Worm (Caenorhabditis elegans) whole organism, young adult: ENCODE data around the gene ugt-2.

Source experiments
- B0261.1 ChIP-seq: sonication (generic microtip); optimal IDR thresholded peaks from 2 replicates; lab custom pipeline; 2016; ENCODE audit warnings: mild to moderate bottlenecking, missing genetic modification characterization, moderate library complexity, missing compliant biosample characterization
- B0336.3 ChIP-seq: fragments of 200-800 bp; sonication (Bioruptor generic); IDR thresholded peaks from 2 replicates; pipeline ENCODE4 v1.3.6; 2022; ENCODE audit warnings: missing genetic modification characterization, missing compliant biosample characterization
- C06A6.2 ChIP-seq: fragments of 200-800 bp; sonication (Bioruptor generic); conservative IDR thresholded peaks from 2 replicates; pipeline ENCODE4 v1.3.6; 2022; ENCODE audit warnings: missing genetic modification characterization, missing compliant biosample characterization
- C17E4.6 ChIP-seq: fragments of 200-800 bp; sonication (Bioruptor generic); IDR thresholded peaks from 2 replicates; pipeline ENCODE4 v1.3.6; 2022; ENCODE audit warnings: missing genetic modification reagents, missing genetic modification characterization, missing compliant biosample characterization
- F10E7.11 ChIP-seq: sonication (generic microtip); optimal IDR thresholded peaks from 2 replicates; lab custom pipeline; 2017; ENCODE audit warnings: mild to moderate bottlenecking, missing genetic modification characterization, moderate library complexity, missing compliant biosample characterization
- F37B4.10 ChIP-seq: fragments of 200-800 bp; sonication (Bioruptor generic); IDR thresholded peaks from 2 replicates; pipeline ENCODE4 v1.3.6; 2022; ENCODE audit warnings: missing genetic modification characterization, missing compliant biosample characterization
- F52B5.7 ChIP-seq: sonication (generic microtip); optimal IDR thresholded peaks from 2 replicates; lab custom pipeline; 2016; ENCODE audit warnings: mild to moderate bottlenecking, missing genetic modification characterization, missing compliant biosample characterization
- F55B11.4 ChIP-seq: sonication (generic microtip); optimal IDR thresholded peaks from 2 replicates; lab custom pipeline; 2016; ENCODE audit warnings: missing compliant biosample characterization, missing genetic modification characterization, borderline replicate concordance; ENCODE audit not compliant: insufficient read depth
- K11D2.4 ChIP-seq: fragments of 200-800 bp; sonication (Bioruptor generic); IDR thresholded peaks from 2 replicates; pipeline ENCODE4 v1.3.6; 2022; ENCODE audit warnings: missing genetic modification reagents, missing genetic modification characterization, missing compliant biosample characterization
- K12H6.12 ChIP-seq: fragments of 200-800 bp; sonication (Bioruptor generic); optimal IDR thresholded peaks from 2 replicates; lab custom pipeline; 2018; ENCODE audit warnings: mild to moderate bottlenecking, missing genetic modification characterization, missing compliant biosample characterization
- Y53G8AR.9 ChIP-seq: fragments of 200-800 bp; sonication (Bioruptor generic); conservative IDR thresholded peaks from 2 replicates; pipeline ENCODE4 v1.3.6; 2022; ENCODE audit warnings: missing genetic modification reagents, missing genetic modification characterization, missing compliant biosample characterization
- Y79H2A.3 ChIP-seq: fragments of 200-800 bp; sonication (Bioruptor generic); conservative IDR thresholded peaks from 2 replicates; pipeline ENCODE4 v1.3.6; 2022; ENCODE audit warnings: missing genetic modification reagents, missing genetic modification characterization, missing compliant biosample characterization
- Y95B8A.8 ChIP-seq: fragments of 200-800 bp; sonication (Bioruptor generic); IDR thresholded peaks from 2 replicates; pipeline ENCODE4 v1.3.6; 2022; ENCODE audit warnings: missing genetic modification reagents, missing genetic modification characterization, missing compliant biosample characterization
- ama-1 ChIP-seq, 3 experiments: fragments of 150-350 bp in 1 of 3; sonication (generic microtip) in 2 of 3; optimal IDR thresholded peaks; 2 replicates each; lab custom pipeline; 2014 to 2018; ENCODE audit warnings: missing biosample characterization in 2 of 3, missing genetic modification characterization in 2 of 3, missing genetic modification reagents in 2 of 3
- aptf-3 ChIP-seq: fragments of 200-800 bp; sonication (Bioruptor generic); IDR thresholded peaks from 2 replicates; pipeline ENCODE4 v1.3.6; 2022; ENCODE audit warnings: missing genetic modification characterization, missing compliant biosample characterization
- atf-7 ChIP-seq: sonication (generic microtip); optimal IDR thresholded peaks from 2 replicates; lab custom pipeline; 2017; ENCODE audit warnings: mild to moderate bottlenecking, missing genetic modification characterization, missing compliant biosample characterization
- attf-6 ChIP-seq: fragments of 200-800 bp; sonication (Bioruptor generic); IDR thresholded peaks from 2 replicates; pipeline ENCODE4 v1.3.6; 2022; ENCODE audit warnings: missing genetic modification reagents, missing genetic modification characterization, missing compliant biosample characterization
- chd-7 ChIP-seq: sonication (generic microtip); optimal IDR thresholded peaks from 2 replicates; lab custom pipeline; 2016; ENCODE audit warnings: mild to moderate bottlenecking, missing genetic modification characterization, moderate library complexity, missing compliant biosample characterization
- egl-18 ChIP-seq: fragments of 200-800 bp; sonication (Bioruptor generic); IDR thresholded peaks from 2 replicates; pipeline ENCODE4 v1.3.6; 2022; ENCODE audit warnings: missing genetic modification reagents, missing genetic modification characterization, missing compliant biosample characterization
- egrh-3 ChIP-seq: fragments of 200-800 bp; sonication (Bioruptor generic); IDR thresholded peaks from 2 replicates; pipeline ENCODE4 v1.3.6; 2022; ENCODE audit warnings: missing genetic modification reagents, missing genetic modification characterization, missing compliant biosample characterization
- ekl-4 ChIP-seq: fragments of 200-800 bp; sonication (Bioruptor generic); IDR thresholded peaks from 2 replicates; pipeline ENCODE4 v1.3.6; 2022; ENCODE audit warnings: missing genetic modification reagents, missing genetic modification characterization, missing compliant biosample characterization
- fkh-3 ChIP-seq: sonication (generic microtip); optimal IDR thresholded peaks from 2 replicates; lab custom pipeline; 2016; ENCODE audit warnings: mild to moderate bottlenecking, missing genetic modification characterization, missing compliant biosample characterization
- hrde-1 ChIP-seq: sonication (generic microtip); optimal IDR thresholded peaks from 2 replicates; lab custom pipeline; 2016; ENCODE audit warnings: missing genetic modification characterization, mild to moderate bottlenecking, missing compliant biosample characterization, moderate library complexity, missing genotype, missing genetic modification reagents, borderline replicate concordance
- hsf-1 ChIP-seq: fragments of 200-800 bp; sonication (Bioruptor generic); IDR thresholded peaks from 2 replicates; pipeline ENCODE4 v1.3.6; 2022; ENCODE audit warnings: missing genetic modification reagents, missing genetic modification characterization, missing compliant biosample characterization
- let-526 ChIP-seq: fragments of 200-800 bp; sonication (Bioruptor generic); IDR thresholded peaks from 2 replicates; pipeline ENCODE4 v1.3.6; 2022; ENCODE audit warnings: missing genetic modification reagents, missing genetic modification characterization, missing compliant biosample characterization
- let-607 ChIP-seq, 2 experiments: fragments of 200-800 bp in 1 of 2; sonication (Bioruptor generic) in 1 of 2; sonication (generic microtip) in 1 of 2; optimal IDR thresholded peaks; 2 replicates each; lab custom pipeline; 2016 to 2018; ENCODE audit warnings: mild to moderate bottlenecking in 2 of 2, missing compliant biosample characterization in 2 of 2, missing genetic modification characterization in 2 of 2, moderate library complexity in 2 of 2, missing genotype in 1 of 2
- lin-26 ChIP-seq: fragments of 200-800 bp; sonication (Bioruptor generic); IDR thresholded peaks from 2 replicates; pipeline ENCODE4 v1.3.6; 2022; ENCODE audit warnings: missing genetic modification reagents, missing genetic modification characterization, missing compliant biosample characterization
- lin-40 ChIP-seq: sonication (generic microtip); optimal IDR thresholded peaks from 2 replicates; lab custom pipeline; 2016; ENCODE audit warnings: missing genetic modification characterization, mild to moderate bottlenecking, missing compliant biosample characterization, missing genotype, missing genetic modification reagents
- lsl-1 ChIP-seq: fragments of 200-800 bp; sonication (Bioruptor generic); optimal IDR thresholded peaks from 2 replicates; lab custom pipeline; 2018; ENCODE audit warnings: mild to moderate bottlenecking, missing genetic modification characterization, moderate library complexity, missing compliant biosample characterization
- madf-10 ChIP-seq: sonication (generic microtip); optimal IDR thresholded peaks from 2 replicates; lab custom pipeline; 2016; ENCODE audit warnings: mild to moderate bottlenecking, missing genetic modification characterization, missing compliant biosample characterization
- madf-3 ChIP-seq: fragments of 200-800 bp; sonication (Bioruptor generic); IDR thresholded peaks from 2 replicates; pipeline ENCODE4 v1.3.6; 2022; ENCODE audit warnings: missing genetic modification reagents, missing genetic modification characterization, missing compliant biosample characterization
- madf-6 ChIP-seq: fragments of 200-800 bp; sonication (Bioruptor generic); IDR thresholded peaks from 2 replicates; pipeline ENCODE4 v1.3.6; 2022; ENCODE audit warnings: missing genetic modification reagents, missing genetic modification characterization, missing compliant biosample characterization
- madf-8 ChIP-seq: fragments of 200-800 bp; sonication (Bioruptor generic); conservative IDR thresholded peaks from 2 replicates; pipeline ENCODE4 v1.3.6; 2022; ENCODE audit warnings: missing genetic modification reagents, missing genetic modification characterization, missing compliant biosample characterization
- nfyb-1 ChIP-seq: fragments of 200-800 bp; sonication (Bioruptor generic); IDR thresholded peaks from 2 replicates; pipeline ENCODE4 v1.3.6; 2022; ENCODE audit warnings: missing genetic modification reagents, missing genetic modification characterization, missing compliant biosample characterization
- rec-8 ChIP-seq, 2 experiments: sonication (generic microtip); optimal IDR thresholded peaks; 2 replicates each; lab custom pipeline; 2016; ENCODE audit warnings: mild to moderate bottlenecking in 2 of 2, missing genetic modification characterization in 2 of 2, missing genetic modification reagents in 2 of 2, missing genotype in 2 of 2, missing biosample characterization in 1 of 2, missing compliant biosample characterization in 1 of 2, moderate library complexity in 1 of 2
- sea-2 ChIP-seq: fragments of 200-800 bp; sonication (Bioruptor generic); IDR thresholded peaks from 2 replicates; pipeline ENCODE4 v1.3.6; 2022; ENCODE audit warnings: missing genetic modification characterization, missing compliant biosample characterization
- snpc-1.3 ChIP-seq: sonication (generic microtip); optimal IDR thresholded peaks from 2 replicates; lab custom pipeline; 2017; ENCODE audit warnings: missing genetic modification characterization, mild to moderate bottlenecking, missing compliant biosample characterization, antibody characterized with exemption, moderate library complexity, missing genotype, missing genetic modification reagents; ENCODE audit not compliant: insufficient read depth
- snpc-3.4 ChIP-seq: sonication (generic microtip); optimal IDR thresholded peaks from 2 replicates; lab custom pipeline; 2017; ENCODE audit warnings: missing genetic modification characterization, mild to moderate bottlenecking, missing compliant biosample characterization, antibody characterized with exemption, moderate library complexity, missing genotype, missing genetic modification reagents
- snpc-4 ChIP-seq, 5 experiments: fragments of 150-350 bp in 1 of 5; sonication (generic microtip) in 4 of 5; optimal IDR thresholded peaks; 2 replicates each; lab custom pipeline; 2014 to 2018; ENCODE audit warnings: missing genetic modification characterization in 5 of 5, missing biosample characterization in 3 of 5, antibody characterized with exemption in 2 of 5, mild to moderate bottlenecking in 2 of 5, missing compliant biosample characterization in 2 of 5, missing genotype in 2 of 5, moderate library complexity in 2 of 5, missing genetic modification reagents in 1 of 5
- tbx-9 ChIP-seq: sonication (generic microtip); optimal IDR thresholded peaks from 2 replicates; lab custom pipeline; 2016; ENCODE audit warnings: borderline replicate concordance, missing genetic modification characterization, inconsistent platforms, missing compliant biosample characterization

ugt-2 gene

DNA sequence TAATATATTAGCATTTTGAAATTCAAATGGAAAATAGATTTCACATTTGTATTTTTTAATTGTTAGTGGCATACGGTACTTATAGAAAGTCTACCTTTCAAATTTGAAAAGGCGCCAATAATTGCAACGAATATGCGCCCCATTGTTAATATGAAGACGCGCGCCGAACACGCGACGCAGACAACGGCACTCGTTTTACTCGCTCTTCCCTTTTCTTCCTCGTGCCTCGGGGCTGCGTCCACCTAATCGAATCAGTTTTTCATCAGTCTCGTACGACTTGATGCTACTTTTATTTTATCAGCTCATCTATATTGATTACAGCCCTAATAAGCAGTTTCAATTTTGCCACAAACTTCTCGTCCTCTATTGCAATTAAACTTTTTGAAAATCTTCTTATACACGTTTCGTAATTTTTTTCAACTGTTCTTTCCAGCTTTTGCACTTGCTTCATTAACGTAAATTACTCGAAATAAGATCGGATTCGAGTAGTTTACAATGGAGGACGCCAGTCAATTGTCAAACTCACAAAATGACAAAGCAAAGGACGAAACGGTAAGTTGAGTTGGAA lies 36.7 kb upstream of the ugt-2 start, which contains the start of gene cash-1 (continued):
- TF ChIP-seq B0261.1 (tag; lab: Kevin White, UChicago) = no peak
- TF ChIP-seq madf-3 (GFP tag; lab: Robert Waterston, UW) = peak; percentile 99
- peak; percentile 54 for TF ChIP-seq lin-26
- no peak for TF ChIP-seq aptf-3 (GFP tag; lab: Robert Waterston, UW)
- TF ChIP-seq K12H6.12 (tag; lab: Kevin White, UChicago) = peak; percentile 36
- TF ChIP-seq madf-6 (GFP tag; lab: Robert Waterston, UW) = peak; percentile 85
- peak; percentile 41; the same call in 1 of the 2 replicates for TF ChIP-seq nfyb-1 (GFP tag; lab: Robert Waterston, UW)
- no peak for TF ChIP-seq hsf-1 (GFP tag; lab: Robert Waterston, UW)
- TF ChIP-seq fkh-3 (tag; lab: Kevin White, UChicago) = no peak

DNA sequence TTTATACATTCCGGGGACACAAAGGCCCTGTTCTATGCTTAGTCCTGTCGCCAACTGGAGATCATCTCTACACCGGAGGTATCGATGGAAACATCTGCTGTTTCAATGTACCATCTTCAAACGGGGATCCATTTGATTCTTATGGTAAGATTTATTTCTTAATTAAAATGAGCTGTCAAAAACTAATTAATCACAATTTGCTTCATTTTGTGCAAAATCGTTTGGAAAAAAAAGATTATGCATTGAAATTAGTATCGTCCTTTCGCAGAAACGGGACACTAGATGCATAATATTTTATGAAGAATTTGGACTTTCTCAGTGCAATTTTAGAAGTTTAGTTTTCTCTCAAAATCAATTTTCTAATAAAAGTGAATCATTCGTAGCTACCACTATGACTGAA lies 34.8 kb upstream of the ugt-2 start:
- TF ChIP-seq madf-8 (GFP tag; lab: Robert Waterston, UW) (no peak), F52B5.7 (no peak), lsl-1 (GFP tag; lab: Kevin White, UChicago) (no peak), egl-18 (no peak), lin-40 (tag; lab: Kevin White, UChicago) (no peak), tbx-9 (tag; lab: Kevin White, UChicago) (no peak), F37B4.10 (no peak), ama-1 (optimal IDR thresholded peaks at IDR 0.05; lab: Kevin White, UChicago) (no peak), ama-1 (GFP tag; optimal IDR thresholded peaks at IDR 0.05; lab: Kevin White, UChicago) (no peak), Y53G8AR.9 (no peak), K11D2.4 (GFP tag; lab: Robert Waterston, UW) (no peak), atf-7 (tag; lab: Kevin White, UChicago) (no peak), B0336.3 (GFP tag; lab: Robert Waterston, UW) (no peak), Y95B8A.8 (no peak)

- TF ChIP-seq Y79H2A.3 (GFP tag; lab: Robert Waterston, UW) = no peak
- TF ChIP-seq attf-6 (GFP tag; lab: Robert Waterston, UW) = no peak
- TF ChIP-seq snpc-1.3 (tag; lab: Kevin White, UChicago) = no peak
- no peak for TF ChIP-seq snpc-4 (GFP tag; optimal IDR thresholded peaks at IDR 0.05; lab: Kevin White, UChicago)
- TF ChIP-seq snpc-4 (tag; optimal IDR thresholded peaks at IDR 0.05; lab: Kevin White, UChicago) = no peak
- no peak for TF ChIP-seq F55B11.4
- TF ChIP-seq, all 124 proteins: peak for 0
Measured at ce11 chrV:10368256-10368655, 30.3 kb upstream of the ugt-2 start, which contains the start of gene sri-20. Gene sri-20, plus strand, starts transcription at chrV:10368556.

DNA sequence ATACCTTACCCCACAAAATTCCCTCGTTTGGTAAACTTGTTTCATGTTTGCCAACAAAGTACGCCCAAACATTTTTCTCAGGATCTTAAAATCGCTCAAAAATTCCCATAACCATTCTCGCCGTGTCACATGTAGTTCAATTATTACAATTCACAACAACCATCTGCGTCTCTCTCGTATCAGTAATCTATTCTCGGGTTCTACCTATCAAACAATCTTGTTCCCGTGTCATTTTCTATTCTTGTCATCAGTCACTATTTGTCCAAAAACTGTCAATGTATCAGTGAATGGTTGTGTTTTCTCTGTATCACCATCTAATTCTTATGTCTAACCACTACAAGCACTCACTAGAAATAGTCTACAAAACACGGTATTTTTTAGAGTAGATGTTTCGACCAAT lies 27.4 kb upstream of the ugt-2 start:
- TF ChIP-seq rec-8 (tag; optimal IDR thresholded peaks at IDR 0.05; lab: Kevin White, UChicago) (no peak), nfyb-1 (GFP tag; lab: Robert Waterston, UW) (no peak), snpc-1.3 (tag; lab: Kevin White, UChicago) (no peak), let-607 (tag; optimal IDR thresholded peaks at IDR 0.05; lab: Kevin White, UChicago) (peak; percentile 93 to 94), ekl-4 (GFP tag; lab: Robert Waterston, UW) (no peak), egrh-3 (no peak), hsf-1 (GFP tag; lab: Robert Waterston, UW) (no peak), F10E7.11 (tag; lab: Kevin White, UChicago) (no peak), B0261.1 (tag; lab: Kevin White, UChicago) (no peak), snpc-3.4 (tag; lab: Kevin White, UChicago) (no peak), madf-6 (GFP tag; lab: Robert Waterston, UW) (no peak), lin-40 (tag; lab: Kevin White, UChicago) (peak; percentile 35), madf-8 (GFP tag; lab: Robert Waterston, UW) (no peak), atf-7 (tag; lab: Kevin White, UChicago) (peak; percentile 4), C17E4.6 (GFP tag; lab: Robert Waterston, UW) (no peak), C06A6.2 (GFP tag; lab: Robert Waterston, UW) (no peak), sea-2 (GFP tag; lab: Robert Waterston, UW) (no peak), Y53G8AR.9 (no peak), let-526 (0 out of 2 replicates have a peak, but pooled peaks have one; percentile 32), madf-10 (peak; percentile 3), hrde-1 (no peak), chd-7 (tag; lab: Kevin White, UChicago) (peak; percentile 28)
